Worm (Caenorhabditis elegans) whole organism, late embryonic: ENCODE measurements around the gene ZC204.14.

Experiments used
- T23F11.4 ChIP-seq: fragments of 200-800 bp; sonication (Bioruptor generic); optimal IDR thresholded peaks from 2 replicates; lab custom pipeline; 2018; ENCODE audit warnings: mild to moderate bottlenecking, missing genetic modification characterization, missing compliant biosample characterization
- ahr-1 ChIP-seq: sonication (generic microtip); optimal IDR thresholded peaks from 2 replicates; lab custom pipeline; 2016; ENCODE audit warnings: missing genetic modification characterization, missing compliant biosample characterization
- ama-1 ChIP-seq: fragments of 150-350 bp; optimal IDR thresholded peaks from 2 replicates; lab custom pipeline; 2014
- ceh-14 ChIP-seq: sonication (generic microtip); optimal IDR thresholded peaks from 2 replicates; lab custom pipeline; 2016; ENCODE audit warnings: missing genotype, missing genetic modification characterization, missing compliant biosample characterization
- ceh-30 ChIP-seq: fragments of 150-350 bp; optimal IDR thresholded peaks from 2 replicates; lab custom pipeline; 2014; ENCODE audit warnings: missing biosample characterization, missing genetic modification characterization
- ceh-31 ChIP-seq: sonication (generic microtip); optimal IDR thresholded peaks from 2 replicates; lab custom pipeline; 2016; ENCODE audit warnings: missing genetic modification characterization, missing compliant biosample characterization
- ceh-45 ChIP-seq: fragments of 200-800 bp; sonication (Bioruptor generic); IDR thresholded peaks from 2 replicates; pipeline ENCODE4 v1.3.6; 2022; ENCODE audit warnings: missing genetic modification reagents, missing genetic modification characterization, missing compliant biosample characterization
- fkh-6 ChIP-seq: sonication (generic microtip); optimal IDR thresholded peaks from 2 replicates; lab custom pipeline; 2016; ENCODE audit warnings: missing genetic modification characterization, missing compliant biosample characterization
- nhr-11 ChIP-seq: fragments of 150-350 bp; optimal IDR thresholded peaks from 2 replicates; lab custom pipeline; 2014; ENCODE audit warnings: missing biosample characterization, missing genetic modification characterization
- ref-2 ChIP-seq: sonication (generic microtip); optimal IDR thresholded peaks from 2 replicates; lab custom pipeline; 2016; ENCODE audit warnings: missing genetic modification characterization, missing compliant biosample characterization
- rnt-1 ChIP-seq: sonication (generic microtip); optimal IDR thresholded peaks from 2 replicates; lab custom pipeline; 2016; ENCODE audit warnings: missing genetic modification characterization, missing compliant biosample characterization
- syd-9 ChIP-seq: sonication (generic microtip); optimal IDR thresholded peaks from 2 replicates; lab custom pipeline; 2016; ENCODE audit warnings: mild to moderate bottlenecking, missing genetic modification characterization, moderate library complexity, missing compliant biosample characterization

- TF ChIP-seq ahr-1 (tag; lab: Kevin White, UChicago) (no peak), ceh-30 (no peak), fkh-6 (tag; lab: Kevin White, UChicago) (no peak), ceh-31 (tag; lab: Kevin White, UChicago) (no peak), ref-2 (tag; lab: Kevin White, UChicago) (no peak), ceh-45 (no peak), ama-1 (lab: Kevin White, UChicago) (no peak), T23F11.4 (no peak), ceh-14 (tag; lab: Kevin White, UChicago) (no peak), nhr-11 (tag; lab: Kevin White, UChicago) (no peak), syd-9 (no peak), rnt-1 (tag; lab: Kevin White, UChicago) (no peak)
Observed at ce11 chrII:1654917-1655316, 7.8 kb downstream of the ZC204.14 start, which contains the start of gene btb-12.
